Worm (Caenorhabditis elegans) whole organism, L1 larva: ENCODE data around the gene oma-2.

Experiments used
- Y116A8C.19 ChIP-seq: sonication (generic microtip); optimal IDR thresholded peaks from 2 replicates; lab custom pipeline; 2016; ENCODE audit warnings: missing compliant biosample characterization, missing genetic modification characterization, borderline replicate concordance
- alr-1 ChIP-seq: fragments of 200-800 bp; sonication (Bioruptor generic); optimal IDR thresholded peaks from 2 replicates; lab custom pipeline; 2018; ENCODE audit warnings: borderline replicate concordance, mild to moderate bottlenecking, missing genetic modification characterization, missing compliant biosample characterization
- aly-2 ChIP-seq: fragments of 150-350 bp; optimal IDR thresholded peaks from 2 replicates; lab custom pipeline; 2014; ENCODE audit warnings: missing biosample characterization, missing genetic modification characterization
- ceh-82 ChIP-seq, 3 experiments: fragments of 150-350 bp in 1 of 3; sonication (generic microtip) in 2 of 3; optimal IDR thresholded peaks; 2 replicates each; lab custom pipeline; 2014 to 2017; ENCODE audit warnings: missing biosample characterization in 3 of 3, missing genetic modification characterization in 3 of 3
- ceh-90 ChIP-seq: sonication (generic microtip); optimal IDR thresholded peaks from 2 replicates; lab custom pipeline; 2016; ENCODE audit warnings: missing genetic modification characterization, missing compliant biosample characterization
- dpl-1 ChIP-seq, 3 experiments: fragments of 150-350 bp in 2 of 3; sonication (generic microtip) in 1 of 3; optimal IDR thresholded peaks; 2 replicates each; lab custom pipeline; 2014 to 2017; ENCODE audit warnings: missing biosample characterization in 3 of 3, missing genetic modification characterization in 3 of 3, missing genetic modification reagents in 3 of 3
- efl-3 ChIP-seq: fragments of 200-800 bp; sonication (Bioruptor generic); optimal IDR thresholded peaks from 2 replicates; lab custom pipeline; 2018; ENCODE audit warnings: mild to moderate bottlenecking, missing genetic modification characterization, missing compliant biosample characterization
- egl-13 ChIP-seq: sonication (generic microtip); optimal IDR thresholded peaks from 2 replicates; lab custom pipeline; 2016; ENCODE audit warnings: missing genotype, missing genetic modification reagents, missing genetic modification characterization, missing compliant biosample characterization
- elt-2 ChIP-seq: sonication (generic microtip); optimal IDR thresholded peaks from 2 replicates; lab custom pipeline; 2016; ENCODE audit warnings: missing genetic modification characterization, mild to moderate bottlenecking, inconsistent platforms, missing compliant biosample characterization, missing genetic modification reagents
- elt-3 ChIP-seq, 6 experiments: fragments of 150-350 bp in 1 of 6; sonication (generic microtip); optimal IDR thresholded peaks; 2 replicates each; lab custom pipeline; 2017 to 2018; ENCODE audit warnings: missing biosample characterization in 6 of 6, missing genetic modification characterization in 6 of 6, inconsistent platforms in 1 of 6
- ets-5 ChIP-seq: fragments of 200-800 bp; sonication (Bioruptor generic); IDR thresholded peaks from 2 replicates; pipeline ENCODE4 v1.3.6; 2022; ENCODE audit warnings: missing genetic modification characterization, missing compliant biosample characterization
- fkh-10 ChIP-seq: sonication (generic microtip); optimal IDR thresholded peaks from 2 replicates; lab custom pipeline; 2017; ENCODE audit warnings: missing biosample characterization, missing genetic modification reagents, missing genetic modification characterization
- fkh-8 ChIP-seq: sonication (generic microtip); optimal IDR thresholded peaks from 2 replicates; lab custom pipeline; 2016; ENCODE audit warnings: mild to moderate bottlenecking, missing genetic modification characterization, missing compliant biosample characterization
- hlh-17 ChIP-seq: fragments of 200-800 bp; sonication (Bioruptor generic); optimal IDR thresholded peaks from 2 replicates; lab custom pipeline; 2018; ENCODE audit warnings: missing genetic modification characterization, mild to moderate bottlenecking, missing compliant biosample characterization, moderate library complexity, borderline replicate concordance
- hlh-4 ChIP-seq: sonication (generic microtip); optimal IDR thresholded peaks from 2 replicates; lab custom pipeline; 2016; ENCODE audit warnings: mild to moderate bottlenecking, missing genetic modification characterization, missing compliant biosample characterization
- irx-1 ChIP-seq: sonication (generic microtip); optimal IDR thresholded peaks from 2 replicates; lab custom pipeline; 2016; ENCODE audit warnings: missing genetic modification characterization, missing compliant biosample characterization
- jun-1 ChIP-seq: fragments of 150-350 bp; optimal IDR thresholded peaks from 2 replicates; lab custom pipeline; 2014; ENCODE audit warnings: missing biosample characterization, missing genetic modification reagents, missing genetic modification characterization
- lin-13 ChIP-seq: fragments of 150-350 bp; optimal IDR thresholded peaks from 2 replicates; lab custom pipeline; 2014; ENCODE audit warnings: missing biosample characterization, missing genetic modification reagents, missing genetic modification characterization
- lin-14 ChIP-seq: fragments of 200-800 bp; sonication (Bioruptor generic); optimal IDR thresholded peaks from 2 replicates; lab custom pipeline; 2018; ENCODE audit warnings: mild to moderate bottlenecking, missing genetic modification characterization, moderate library complexity, missing compliant biosample characterization
- lin-35 ChIP-seq, 2 experiments: fragments of 150-350 bp; optimal IDR thresholded peaks; 2 replicates each; lab custom pipeline; 2014; ENCODE audit warnings: missing biosample characterization in 2 of 2, missing genetic modification characterization in 2 of 2, missing genetic modification reagents in 2 of 2
- lin-39 ChIP-seq: fragments of 150-350 bp; optimal IDR thresholded peaks from 2 replicates; lab custom pipeline; 2014; ENCODE audit warnings: missing biosample characterization, missing genetic modification reagents, missing genetic modification characterization
- lir-3 ChIP-seq: sonication (generic microtip); optimal IDR thresholded peaks from 2 replicates; lab custom pipeline; 2016; ENCODE audit warnings: mild to moderate bottlenecking, missing genetic modification characterization, moderate library complexity, missing compliant biosample characterization; ENCODE audit not compliant: poor library complexity
- lsy-2 ChIP-seq, 2 experiments: fragments of 150-350 bp; optimal IDR thresholded peaks; 2 replicates each; lab custom pipeline; 2014; ENCODE audit warnings: missing biosample characterization in 2 of 2, missing genetic modification characterization in 2 of 2
- mab-9 ChIP-seq: fragments of 200-800 bp; sonication (Bioruptor generic); IDR thresholded peaks from 2 replicates; pipeline ENCODE4 v1.3.6; 2022; ENCODE audit warnings: missing genetic modification reagents, missing genetic modification characterization, missing compliant biosample characterization
- mdl-1 ChIP-seq, 2 experiments: fragments of 150-350 bp; optimal IDR thresholded peaks; 2 replicates each; lab custom pipeline; 2014 to 2017; ENCODE audit warnings: missing biosample characterization in 2 of 2, missing genetic modification characterization in 2 of 2, inconsistent platforms in 1 of 2
- mef-2 ChIP-seq: fragments of 150-350 bp; optimal IDR thresholded peaks from 2 replicates; lab custom pipeline; 2014; ENCODE audit warnings: missing biosample characterization, missing genetic modification characterization
- nhr-12 ChIP-seq: sonication (generic microtip); optimal IDR thresholded peaks from 2 replicates; lab custom pipeline; 2017; ENCODE audit warnings: missing biosample characterization, missing genetic modification characterization
- nhr-19 ChIP-seq: fragments of 200-800 bp; sonication (Bioruptor generic); conservative IDR thresholded peaks from 2 replicates; pipeline ENCODE4 v1.3.6; 2022; ENCODE audit warnings: missing genetic modification characterization, missing compliant biosample characterization
- nhr-237 ChIP-seq: fragments of 150-350 bp; optimal IDR thresholded peaks from 2 replicates; lab custom pipeline; 2014; ENCODE audit warnings: missing biosample characterization, missing genetic modification characterization
- nhr-28 ChIP-seq: fragments of 150-350 bp; optimal IDR thresholded peaks from 2 replicates; lab custom pipeline; 2014; ENCODE audit warnings: missing biosample characterization, missing genetic modification characterization
- nhr-71 ChIP-seq: sonication (generic microtip); optimal IDR thresholded peaks from 2 replicates; lab custom pipeline; 2016; ENCODE audit warnings: mild to moderate bottlenecking, missing genetic modification characterization, moderate library complexity, missing compliant biosample characterization
- nhr-76 ChIP-seq: sonication (generic microtip); optimal IDR thresholded peaks from 2 replicates; lab custom pipeline; 2017; ENCODE audit warnings: missing biosample characterization, missing genetic modification characterization
- nhr-77 ChIP-seq: fragments of 150-350 bp; optimal IDR thresholded peaks from 2 replicates; lab custom pipeline; 2014; ENCODE audit warnings: missing biosample characterization, missing genetic modification characterization
- pag-3 ChIP-seq: sonication (generic microtip); optimal IDR thresholded peaks from 2 replicates; lab custom pipeline; 2017; ENCODE audit warnings: missing genetic modification characterization, mild to moderate bottlenecking, missing compliant biosample characterization, antibody characterized with exemption, borderline replicate concordance; ENCODE audit not compliant: insufficient read depth
- pqm-1 ChIP-seq: sonication (generic microtip); optimal IDR thresholded peaks from 3 replicates; lab custom pipeline; 2017; ENCODE audit warnings: missing biosample characterization, missing genetic modification characterization
- skn-1 ChIP-seq: fragments of 150-350 bp; optimal IDR thresholded peaks from 2 replicates; lab custom pipeline; 2014; ENCODE audit warnings: missing biosample characterization, missing genetic modification characterization
- snpc-4 ChIP-seq: fragments of 150-350 bp; optimal IDR thresholded peaks from 2 replicates; lab custom pipeline; 2014; ENCODE audit warnings: missing biosample characterization, missing genetic modification characterization
- snu-23 ChIP-seq: sonication (generic microtip); optimal IDR thresholded peaks from 2 replicates; lab custom pipeline; 2016; ENCODE audit warnings: missing genetic modification characterization, missing compliant biosample characterization
- sox-4 ChIP-seq: sonication (generic microtip); optimal IDR thresholded peaks from 2 replicates; lab custom pipeline; 2016; ENCODE audit warnings: missing genetic modification characterization, missing compliant biosample characterization
- sptf-1 ChIP-seq: fragments of 150-350 bp; optimal IDR thresholded peaks from 2 replicates; lab custom pipeline; 2014; ENCODE audit warnings: missing biosample characterization, missing genetic modification characterization
- tlp-1 ChIP-seq: fragments of 150-350 bp; optimal IDR thresholded peaks from 2 replicates; lab custom pipeline; 2014; ENCODE audit warnings: missing biosample characterization, missing genetic modification characterization
- unc-98 ChIP-seq: fragments of 200-800 bp; sonication (Bioruptor generic); IDR thresholded peaks from 2 replicates; pipeline ENCODE4 v1.3.6; 2022; ENCODE audit warnings: missing genetic modification characterization, missing compliant biosample characterization
- xbp-1 ChIP-seq: sonication (generic microtip); optimal IDR thresholded peaks from 2 replicates; lab custom pipeline; 2016; ENCODE audit warnings: missing genetic modification characterization, missing compliant biosample characterization
- zag-1 ChIP-seq: fragments of 150-350 bp; optimal IDR thresholded peaks from 2 replicates; lab custom pipeline; 2014; ENCODE audit warnings: missing biosample characterization, missing genetic modification characterization

The oma-2 gene

ce11 chrV:7980370-7980987 is 48.8 kb upstream of the oma-2 start (continued):
- TF ChIP-seq fkh-10 (GFP tag; lab: Kevin White, UChicago) (peak; percentile 65), ceh-90 (no peak), zag-1 (no peak), unc-98 (GFP tag; lab: Robert Waterston, UW) (no peak), lin-13 (GFP tag; lab: Kevin White, UChicago) (no peak), jun-1 (tag; lab: Kevin White, UChicago) (no peak), snu-23 (GFP tag; lab: Kevin White, UChicago) (no peak), Y116A8C.19 (tag; lab: Kevin White, UChicago) (no peak), sox-4 (tag; lab: Kevin White, UChicago) (no peak), nhr-77 (tag; lab: Kevin White, UChicago) (no peak), lin-35 (GFP tag; optimal IDR thresholded peaks at IDR 0.05; lab: Kevin White, UChicago) (no peak), lir-3 (tag; lab: Kevin White, UChicago) (no peak), mdl-1 (tag; optimal IDR thresholded peaks at IDR 0.05; lab: Kevin White, UChicago) (no peak), nhr-237 (tag; lab: Kevin White, UChicago) (no peak), lin-14 (GFP tag; lab: Kevin White, UChicago) (peak; percentile 89), sptf-1 (tag; lab: Kevin White, UChicago) (no peak), egl-13 (tag; lab: Kevin White, UChicago) (no peak), nhr-76 (tag; lab: Kevin White, UChicago) (no peak), mef-2 (tag; lab: Kevin White, UChicago) (no peak), nhr-71 (tag; lab: Kevin White, UChicago) (peak; percentile 24), nhr-12 (tag; lab: Kevin White, UChicago) (no peak), skn-1 (tag; lab: Kevin White, UChicago) (peak; percentile 18), ets-5 (no peak), ceh-82 (tag; optimal IDR thresholded peaks at IDR 0.05; lab: Kevin White, UChicago) (peak in 1 of 3 experiments; percentile 7), efl-3 (GFP tag; lab: Kevin White, UChicago) (no peak), pqm-1 (no peak), mab-9 (GFP tag; lab: Robert Waterston, UW) (no peak), nhr-19 (GFP tag; lab: Robert Waterston, UW) (no peak), hlh-4 (tag; lab: Kevin White, UChicago) (no peak), aly-2 (tag; lab: Kevin White, UChicago) (no peak), lin-39 (tag; lab: Kevin White, UChicago) (no peak), nhr-28 (tag; lab: Kevin White, UChicago) (no peak), elt-2 (tag; lab: Kevin White, UChicago) (no peak), elt-3 (tag; optimal IDR thresholded peaks at IDR 0.05; lab: Kevin White, UChicago) (no peak), lsy-2 (tag; optimal IDR thresholded peaks at IDR 0.05; lab: Kevin White, UChicago) (peak; percentile 18 to 42), xbp-1 (tag; lab: Kevin White, UChicago) (no peak), pag-3 (tag; lab: Kevin White, UChicago) (no peak), irx-1 (tag; lab: Kevin White, UChicago) (no peak), alr-1 (tag; lab: Kevin White, UChicago) (no peak), snpc-4 (tag; lab: Kevin White, UChicago) (no peak)

- TF ChIP-seq fkh-8 (tag; lab: Kevin White, UChicago) (no peak), jun-1 (tag; lab: Kevin White, UChicago) (no peak), dpl-1 (GFP tag; optimal IDR thresholded peaks at IDR 0.05; lab: Kevin White, UChicago) (peak in 1 of 3 experiments; percentile 3), elt-3 (tag; optimal IDR thresholded peaks at IDR 0.05; lab: Kevin White, UChicago) (peak in 1 of 6 experiments; percentile 16), pqm-1 (no peak), lin-35 (GFP tag; optimal IDR thresholded peaks at IDR 0.05; lab: Kevin White, UChicago) (peak in 1 of 2 experiments; percentile 8), hlh-17 (GFP tag; lab: Kevin White, UChicago) (no peak), tlp-1 (no peak), unc-98 (GFP tag; lab: Robert Waterston, UW) (no peak)
Observed at ce11 chrV:7980993-7981595, 48.1 kb upstream of the oma-2 start, which contains the start of gene F26D11.1. TSS of gene F26D11.1 (plus strand) at chrV:7981545.
